Fruit fly (Drosophila melanogaster) whole organism, prepupa: Measurements from ENCODE around the gene Mon1.
A peak's percentile ranks its signal among the peaks of the same experiment; 100 is the strongest.

Experiments used
- CG34406 ChIP-seq: fragments of 200-800 bp; sonication (Bioruptor generic); optimal IDR thresholded peaks from 3 replicates; lab custom pipeline; 2016; ENCODE audit warnings: missing biosample characterization, missing genetic modification characterization
- CG6276 ChIP-seq: fragments of 200-800 bp; sonication (Bioruptor generic); optimal IDR thresholded peaks from 2 replicates; lab custom pipeline; 2017; ENCODE audit warnings: missing biosample characterization, mild to moderate bottlenecking, missing genetic modification characterization
- CG6854 ChIP-seq: fragments of 200-800 bp; sonication (Bioruptor generic); optimal IDR thresholded peaks from 2 replicates; lab custom pipeline; 2017; ENCODE audit warnings: missing biosample characterization, mild to moderate bottlenecking, missing genetic modification characterization
- Ets96B ChIP-seq: fragments of 200-800 bp; optimal IDR thresholded peaks from 2 replicates; lab custom pipeline; 2019; ENCODE audit warnings: missing biosample characterization, mild to moderate bottlenecking, missing genetic modification characterization, moderate library complexity
- Smox ChIP-seq: fragments of 200-800 bp; sonication (Bioruptor generic); optimal IDR thresholded peaks from 3 replicates; lab custom pipeline; 2016; ENCODE audit warnings: missing biosample characterization, missing genetic modification characterization
- Sox102F ChIP-seq: fragments of 200-800 bp; sonication (Bioruptor generic); optimal IDR thresholded peaks from 2 replicates; lab custom pipeline; 2016; ENCODE audit warnings: missing biosample characterization, mild to moderate bottlenecking, missing genetic modification characterization
- Sox14 ChIP-seq: fragments of 200-800 bp; sonication (Bioruptor generic); optimal IDR thresholded peaks from 3 replicates; lab custom pipeline; 2016; ENCODE audit warnings: missing biosample characterization, missing genetic modification characterization
- cyc ChIP-seq: fragments of 200-800 bp; sonication (Bioruptor generic); optimal IDR thresholded peaks from 3 replicates; lab custom pipeline; 2016; ENCODE audit warnings: missing biosample characterization, missing genetic modification characterization
- dac ChIP-seq: fragments of 200-800 bp; sonication (Bioruptor generic); optimal IDR thresholded peaks from 2 replicates; lab custom pipeline; 2017; ENCODE audit warnings: missing biosample characterization, mild to moderate bottlenecking, missing genetic modification characterization
- esn ChIP-seq: fragments of 200-800 bp; sonication (Bioruptor generic); optimal IDR thresholded peaks from 2 replicates; lab custom pipeline; 2016; ENCODE audit warnings: missing biosample characterization, mild to moderate bottlenecking, missing genetic modification characterization, moderate library complexity
- ss ChIP-seq, 2 experiments: fragments of 200-800 bp; sonication (Bioruptor generic); optimal IDR thresholded peaks; 2 replicates in 1 of 2; 3 replicates in 1 of 2; lab custom pipeline; 2017 to 2018; ENCODE audit warnings: mild to moderate bottlenecking in 2 of 2, missing biosample characterization in 2 of 2, missing genetic modification characterization in 2 of 2, moderate library complexity in 1 of 2

DNA sequence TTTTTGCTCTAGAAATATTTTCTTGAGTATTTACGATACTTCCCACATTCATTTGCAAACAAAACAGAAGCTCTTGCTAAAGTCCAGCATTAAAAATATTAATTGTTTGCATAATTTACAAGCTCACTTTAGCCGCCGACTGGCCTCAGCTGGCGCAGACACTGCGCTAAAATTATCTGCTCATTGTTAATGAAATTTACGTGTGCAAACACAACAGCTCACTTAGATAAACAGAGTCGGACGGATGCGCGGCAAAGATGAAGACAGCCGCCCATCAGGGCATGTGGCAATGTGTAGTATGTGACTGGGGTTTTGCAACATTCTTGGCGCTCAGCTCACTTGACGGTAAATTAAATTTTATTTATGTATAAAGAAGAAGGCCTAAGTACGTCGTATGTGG is 21.4 kb upstream of the Mon1 start:
- TF ChIP-seq Smox (GFP tag; lab: Kevin White, UChicago) (no peak), CG34406 (GFP tag; lab: Kevin White, UChicago) (no peak), Sox102F (GFP tag; lab: Kevin White, UChicago) (no peak), Ets96B (no peak), dac (GFP tag; lab: Kevin White, UChicago) (no peak), Sox14 (GFP tag; lab: Kevin White, UChicago) (no peak), esn (GFP tag; lab: Kevin White, UChicago) (peak; percentile 18), cyc (GFP tag; lab: Kevin White, UChicago) (no peak), CG6854 (GFP tag; lab: Kevin White, UChicago) (no peak), ss (GFP tag; optimal IDR thresholded peaks at IDR 0.05; lab: Kevin White, UChicago) (no peak), CG6276 (GFP tag; lab: Kevin White, UChicago) (no peak)
